Worm (Caenorhabditis elegans) whole organism, L1 larva: ENCODE results near the gene dsc-4.

Experiments used
- C04F5.9 ChIP-seq: sonication (generic microtip); optimal IDR thresholded peaks from 2 replicates; lab custom pipeline; 2016; ENCODE audit warnings: missing genetic modification characterization, missing compliant biosample characterization
- C16A3.4 ChIP-seq: fragments of 150-350 bp; optimal IDR thresholded peaks from 2 replicates; lab custom pipeline; 2014; ENCODE audit warnings: missing biosample characterization, missing genetic modification characterization
- C34B4.2 ChIP-seq: sonication (generic microtip); optimal IDR thresholded peaks from 2 replicates; lab custom pipeline; 2017; ENCODE audit warnings: mild to moderate bottlenecking, missing genetic modification characterization, missing compliant biosample characterization
- F16B12.6 ChIP-seq: fragments of 150-350 bp; optimal IDR thresholded peaks from 2 replicates; lab custom pipeline; 2014; ENCODE audit warnings: missing biosample characterization, missing genetic modification characterization
- Y116A8C.19 ChIP-seq: sonication (generic microtip); optimal IDR thresholded peaks from 2 replicates; lab custom pipeline; 2016; ENCODE audit warnings: missing compliant biosample characterization, missing genetic modification characterization, borderline replicate concordance
- aha-1 ChIP-seq: fragments of 150-350 bp; optimal IDR thresholded peaks from 2 replicates; lab custom pipeline; 2014; ENCODE audit warnings: missing biosample characterization, missing genetic modification characterization
- ama-1 ChIP-seq: fragments of 150-350 bp; optimal IDR thresholded peaks from 2 replicates; lab custom pipeline; 2014
- ceh-82 ChIP-seq, 3 experiments: fragments of 150-350 bp in 1 of 3; sonication (generic microtip) in 2 of 3; optimal IDR thresholded peaks; 2 replicates each; lab custom pipeline; 2014 to 2017; ENCODE audit warnings: missing biosample characterization in 3 of 3, missing genetic modification characterization in 3 of 3
- ces-1 ChIP-seq: fragments of 150-350 bp; optimal IDR thresholded peaks from 2 replicates; lab custom pipeline; 2014; ENCODE audit warnings: missing biosample characterization, missing genetic modification reagents, missing genetic modification characterization
- efl-1 ChIP-seq, 4 experiments: fragments of 150-350 bp; optimal IDR thresholded peaks in 3 of 4; peaks in 1 of 4; 1 replicate in 1 of 4; 2 replicates in 3 of 4; lab custom pipeline; 2014; ENCODE audit warnings: missing biosample characterization in 2 of 4, missing genetic modification characterization in 2 of 4, missing genetic modification reagents in 2 of 4
- efl-3 ChIP-seq: fragments of 200-800 bp; sonication (Bioruptor generic); optimal IDR thresholded peaks from 2 replicates; lab custom pipeline; 2018; ENCODE audit warnings: mild to moderate bottlenecking, missing genetic modification characterization, missing compliant biosample characterization
- egl-27 ChIP-seq, 2 experiments: fragments of 150-350 bp in 1 of 2; sonication (generic microtip); optimal IDR thresholded peaks; 3 replicates each; lab custom pipeline; 2017 to 2018; ENCODE audit warnings: missing biosample characterization in 2 of 2, missing genetic modification characterization in 2 of 2, missing genetic modification reagents in 2 of 2
- elt-2 ChIP-seq: sonication (generic microtip); optimal IDR thresholded peaks from 2 replicates; lab custom pipeline; 2016; ENCODE audit warnings: missing genetic modification characterization, mild to moderate bottlenecking, inconsistent platforms, missing compliant biosample characterization, missing genetic modification reagents
- elt-3 ChIP-seq, 6 experiments: fragments of 150-350 bp in 1 of 6; sonication (generic microtip); optimal IDR thresholded peaks; 2 replicates each; lab custom pipeline; 2017 to 2018; ENCODE audit warnings: missing biosample characterization in 6 of 6, missing genetic modification characterization in 6 of 6, inconsistent platforms in 1 of 6
- ets-5 ChIP-seq: fragments of 200-800 bp; sonication (Bioruptor generic); IDR thresholded peaks from 2 replicates; pipeline ENCODE4 v1.3.6; 2022; ENCODE audit warnings: missing genetic modification characterization, missing compliant biosample characterization
- fkh-8 ChIP-seq: sonication (generic microtip); optimal IDR thresholded peaks from 2 replicates; lab custom pipeline; 2016; ENCODE audit warnings: mild to moderate bottlenecking, missing genetic modification characterization, missing compliant biosample characterization
- hlh-4 ChIP-seq: sonication (generic microtip); optimal IDR thresholded peaks from 2 replicates; lab custom pipeline; 2016; ENCODE audit warnings: mild to moderate bottlenecking, missing genetic modification characterization, missing compliant biosample characterization
- hpl-2 ChIP-seq: fragments of 150-350 bp; optimal IDR thresholded peaks from 2 replicates; lab custom pipeline; 2014; ENCODE audit warnings: missing biosample characterization, missing genetic modification reagents, missing genetic modification characterization
- lin-13 ChIP-seq: fragments of 150-350 bp; optimal IDR thresholded peaks from 2 replicates; lab custom pipeline; 2014; ENCODE audit warnings: missing biosample characterization, missing genetic modification reagents, missing genetic modification characterization
- lin-35 ChIP-seq, 2 experiments: fragments of 150-350 bp; optimal IDR thresholded peaks; 2 replicates each; lab custom pipeline; 2014; ENCODE audit warnings: missing biosample characterization in 2 of 2, missing genetic modification characterization in 2 of 2, missing genetic modification reagents in 2 of 2
- lin-39 ChIP-seq: fragments of 150-350 bp; optimal IDR thresholded peaks from 2 replicates; lab custom pipeline; 2014; ENCODE audit warnings: missing biosample characterization, missing genetic modification reagents, missing genetic modification characterization
- lir-3 ChIP-seq: sonication (generic microtip); optimal IDR thresholded peaks from 2 replicates; lab custom pipeline; 2016; ENCODE audit warnings: mild to moderate bottlenecking, missing genetic modification characterization, moderate library complexity, missing compliant biosample characterization; ENCODE audit not compliant: poor library complexity
- lsy-2 ChIP-seq, 2 experiments: fragments of 150-350 bp; optimal IDR thresholded peaks; 2 replicates each; lab custom pipeline; 2014; ENCODE audit warnings: missing biosample characterization in 2 of 2, missing genetic modification characterization in 2 of 2
- mab-9 ChIP-seq: fragments of 200-800 bp; sonication (Bioruptor generic); IDR thresholded peaks from 2 replicates; pipeline ENCODE4 v1.3.6; 2022; ENCODE audit warnings: missing genetic modification reagents, missing genetic modification characterization, missing compliant biosample characterization
- mdl-1 ChIP-seq, 2 experiments: fragments of 150-350 bp; optimal IDR thresholded peaks; 2 replicates each; lab custom pipeline; 2014 to 2017; ENCODE audit warnings: missing biosample characterization in 2 of 2, missing genetic modification characterization in 2 of 2, inconsistent platforms in 1 of 2
- mef-2 ChIP-seq: fragments of 150-350 bp; optimal IDR thresholded peaks from 2 replicates; lab custom pipeline; 2014; ENCODE audit warnings: missing biosample characterization, missing genetic modification characterization
- nhr-19 ChIP-seq: fragments of 200-800 bp; sonication (Bioruptor generic); conservative IDR thresholded peaks from 2 replicates; pipeline ENCODE4 v1.3.6; 2022; ENCODE audit warnings: missing genetic modification characterization, missing compliant biosample characterization
- nhr-20 ChIP-seq: sonication (generic microtip); optimal IDR thresholded peaks from 2 replicates; lab custom pipeline; 2016; ENCODE audit warnings: mild to moderate bottlenecking, missing genetic modification characterization, missing compliant biosample characterization
- nhr-237 ChIP-seq: fragments of 150-350 bp; optimal IDR thresholded peaks from 2 replicates; lab custom pipeline; 2014; ENCODE audit warnings: missing biosample characterization, missing genetic modification characterization
- nhr-47 ChIP-seq: sonication (generic microtip); optimal IDR thresholded peaks from 2 replicates; lab custom pipeline; 2016; ENCODE audit warnings: mild to moderate bottlenecking, missing genetic modification characterization, moderate library complexity, missing compliant biosample characterization
- nhr-71 ChIP-seq: sonication (generic microtip); optimal IDR thresholded peaks from 2 replicates; lab custom pipeline; 2016; ENCODE audit warnings: mild to moderate bottlenecking, missing genetic modification characterization, moderate library complexity, missing compliant biosample characterization
- nhr-76 ChIP-seq: sonication (generic microtip); optimal IDR thresholded peaks from 2 replicates; lab custom pipeline; 2017; ENCODE audit warnings: missing biosample characterization, missing genetic modification characterization
- nhr-77 ChIP-seq: fragments of 150-350 bp; optimal IDR thresholded peaks from 2 replicates; lab custom pipeline; 2014; ENCODE audit warnings: missing biosample characterization, missing genetic modification characterization
- nhr-84 ChIP-seq: sonication (generic microtip); optimal IDR thresholded peaks from 2 replicates; lab custom pipeline; 2017; ENCODE audit warnings: missing biosample characterization, missing genetic modification characterization
- nhr-85 ChIP-seq: sonication (generic microtip); peaks from one replicate; lab custom pipeline; 2016; ENCODE audit warnings: missing genetic modification characterization, inconsistent platforms, missing compliant biosample characterization
- nhr-90 ChIP-seq: sonication (generic microtip); optimal IDR thresholded peaks from 2 replicates; lab custom pipeline; 2016; ENCODE audit warnings: mild to moderate bottlenecking, missing genetic modification characterization, missing compliant biosample characterization; ENCODE audit not compliant: poor library complexity
- pqm-1 ChIP-seq: sonication (generic microtip); optimal IDR thresholded peaks from 3 replicates; lab custom pipeline; 2017; ENCODE audit warnings: missing biosample characterization, missing genetic modification characterization
- rnt-1 ChIP-seq: sonication (generic microtip); optimal IDR thresholded peaks from 2 replicates; lab custom pipeline; 2016; ENCODE audit warnings: mild to moderate bottlenecking, missing genetic modification characterization, moderate library complexity, missing compliant biosample characterization
- skn-1 ChIP-seq: fragments of 150-350 bp; optimal IDR thresholded peaks from 2 replicates; lab custom pipeline; 2014; ENCODE audit warnings: missing biosample characterization, missing genetic modification characterization
- sox-4 ChIP-seq: sonication (generic microtip); optimal IDR thresholded peaks from 2 replicates; lab custom pipeline; 2016; ENCODE audit warnings: missing genetic modification characterization, missing compliant biosample characterization
- sptf-1 ChIP-seq: fragments of 150-350 bp; optimal IDR thresholded peaks from 2 replicates; lab custom pipeline; 2014; ENCODE audit warnings: missing biosample characterization, missing genetic modification characterization
- swsn-7 ChIP-seq: sonication (generic microtip); optimal IDR thresholded peaks from 2 replicates; lab custom pipeline; 2016; ENCODE audit warnings: missing genetic modification characterization, missing compliant biosample characterization
- tbx-2 ChIP-seq: sonication (generic microtip); optimal IDR thresholded peaks from 2 replicates; lab custom pipeline; 2016; ENCODE audit warnings: missing genetic modification characterization, missing compliant biosample characterization
- tlp-1 ChIP-seq: fragments of 150-350 bp; optimal IDR thresholded peaks from 2 replicates; lab custom pipeline; 2014; ENCODE audit warnings: missing biosample characterization, missing genetic modification characterization
- unc-130 ChIP-seq: fragments of 150-350 bp; optimal IDR thresholded peaks from 2 replicates; lab custom pipeline; 2017; ENCODE audit warnings: missing biosample characterization, missing genetic modification characterization, inconsistent platforms
- unc-30 ChIP-seq: sonication (generic microtip); optimal IDR thresholded peaks from 2 replicates; lab custom pipeline; 2017; ENCODE audit warnings: missing biosample characterization, missing genetic modification characterization
- unc-62 ChIP-seq: fragments of 150-350 bp; optimal IDR thresholded peaks from 2 replicates; lab custom pipeline; 2014; ENCODE audit warnings: missing biosample characterization, missing genetic modification reagents, missing genetic modification characterization
- vab-15 ChIP-seq: sonication (generic microtip); optimal IDR thresholded peaks from 2 replicates; lab custom pipeline; 2017; ENCODE audit warnings: missing genotype, mild to moderate bottlenecking, missing genetic modification characterization, missing compliant biosample characterization
- zag-1 ChIP-seq: fragments of 150-350 bp; optimal IDR thresholded peaks from 2 replicates; lab custom pipeline; 2014; ENCODE audit warnings: missing biosample characterization, missing genetic modification characterization
- ztf-4 ChIP-seq: fragments of 150-350 bp; optimal IDR thresholded peaks from 2 replicates; lab custom pipeline; 2014; ENCODE audit warnings: missing biosample characterization, missing genetic modification characterization

dsc-4 gene

DNA sequence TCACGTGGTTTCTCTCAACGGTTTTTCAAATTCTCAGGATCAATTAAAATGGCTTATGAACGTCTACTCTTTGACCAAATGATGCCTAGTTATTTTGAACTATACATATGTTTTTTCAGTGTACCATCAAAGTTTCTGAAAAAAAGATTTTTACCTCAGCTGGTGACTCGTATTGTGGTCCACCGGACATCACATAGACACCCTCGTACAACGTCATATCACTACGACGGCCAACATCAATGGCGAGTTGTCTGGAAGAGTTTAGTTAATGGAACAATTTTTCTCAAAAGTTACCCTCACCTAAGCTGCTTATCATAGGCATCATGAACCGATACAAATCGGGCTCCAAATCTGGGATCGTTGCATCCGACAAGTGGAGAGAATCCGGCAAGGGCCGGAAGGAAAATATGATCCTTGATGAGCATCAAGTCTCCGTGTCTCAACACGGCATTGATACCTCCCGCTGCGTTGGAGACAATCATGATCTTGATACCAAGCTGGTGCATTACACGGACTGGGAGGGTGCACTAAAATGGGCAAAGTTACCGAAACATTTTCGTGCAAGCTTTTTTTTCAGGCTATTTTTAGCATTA is 27.1 kb downstream of the dsc-4 start:
- TF ChIP-seq nhr-85 (tag; lab: Kevin White, UChicago), result peak; percentile 77
- peak; percentile 10 for TF ChIP-seq elt-2
- no peak for TF ChIP-seq efl-1 (optimal IDR thresholded peaks at IDR 0.05; lab: Kevin White, UChicago)
- peak in 1 of 2 experiments; percentile 79 for TF ChIP-seq efl-1 (GFP tag; optimal IDR thresholded peaks at IDR 0.05 in 1 of 2; lab: Kevin White, UChicago)
- TF ChIP-seq Y116A8C.19 (tag; lab: Kevin White, UChicago), result no peak
- TF ChIP-seq F16B12.6 (tag; lab: Kevin White, UChicago), result no peak

DNA sequence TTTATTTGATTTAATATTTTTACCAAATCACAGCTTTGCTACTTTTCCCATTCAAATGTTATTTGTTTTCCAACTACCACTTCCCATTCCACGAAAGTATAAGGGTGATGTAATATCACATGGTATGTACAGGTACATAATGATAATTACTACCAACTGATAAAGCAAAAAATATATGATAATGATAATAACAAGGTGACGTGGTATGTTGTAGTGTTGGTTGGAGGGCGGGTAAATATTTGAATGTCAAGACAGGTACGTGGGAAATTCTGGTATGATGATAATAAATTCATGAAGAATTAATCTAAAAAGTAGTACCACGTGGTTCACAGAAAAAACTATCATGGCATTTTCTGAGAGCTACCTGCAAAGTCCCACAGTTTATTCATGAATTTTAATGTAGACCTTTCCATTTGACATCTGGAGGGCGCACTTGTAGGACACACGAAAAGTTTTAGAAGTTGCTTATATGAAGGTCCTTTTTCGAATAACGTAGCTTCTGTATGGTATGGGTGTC is 28.4 kb downstream of the dsc-4 start:
- peak; percentile 28; the same call in 1 of the 2 replicates for TF ChIP-seq nhr-19
- TF ChIP-seq fkh-8 (tag; lab: Kevin White, UChicago), result no peak
- peak; percentile 96 for TF ChIP-seq pqm-1 (tag; lab: Kevin White, UChicago)
- TF ChIP-seq ztf-4, result no peak
- no peak for TF ChIP-seq C34B4.2 (tag; lab: Kevin White, UChicago)
- no peak for TF ChIP-seq C04F5.9 (tag; lab: Kevin White, UChicago)
- no peak for TF ChIP-seq lin-39 (tag; lab: Kevin White, UChicago)
- TF ChIP-seq vab-15, result no peak
- TF ChIP-seq C16A3.4 (tag; lab: Kevin White, UChicago), result no peak
- no peak for TF ChIP-seq sox-4 (tag; lab: Kevin White, UChicago)
- TF ChIP-seq nhr-90 (tag; lab: Kevin White, UChicago), result peak; percentile 78
- TF ChIP-seq elt-2, result peak; percentile 96
- no peak for TF ChIP-seq elt-3 (tag; optimal IDR thresholded peaks at IDR 0.05; lab: Kevin White, UChicago)
- TF ChIP-seq efl-3 (GFP tag; lab: Kevin White, UChicago), result no peak
- no peak for TF ChIP-seq nhr-237 (tag; lab: Kevin White, UChicago)
- TF ChIP-seq mef-2 (tag; lab: Kevin White, UChicago), result no peak
- TF ChIP-seq swsn-7 (tag; lab: Kevin White, UChicago), result no peak
- TF ChIP-seq aha-1 (tag; lab: Kevin White, UChicago), result no peak
- TF ChIP-seq nhr-20 (tag; lab: Kevin White, UChicago), result peak; percentile 49
- TF ChIP-seq tlp-1, result no peak
- peak; percentile 50 for TF ChIP-seq nhr-71 (tag; lab: Kevin White, UChicago)
- no peak for TF ChIP-seq zag-1 (tag; lab: Kevin White, UChicago)
- TF ChIP-seq hpl-2 (GFP tag; lab: Kevin White, UChicago), result peak; percentile 25
- TF ChIP-seq skn-1 (tag; lab: Kevin White, UChicago), result no peak
- TF ChIP-seq lir-3, result peak; percentile 23
- no peak for TF ChIP-seq ces-1 (GFP tag; lab: Kevin White, UChicago)
- peak; percentile 9 for TF ChIP-seq tbx-2
- peak; percentile 20 for TF ChIP-seq ama-1 (lab: Kevin White, UChicago)
- no peak for TF ChIP-seq unc-130 (tag; lab: Kevin White, UChicago)
- peak in 1 of 2 experiments; percentile 26 for TF ChIP-seq lin-35 (GFP tag; optimal IDR thresholded peaks at IDR 0.05; lab: Kevin White, UChicago)
- TF ChIP-seq nhr-76 (tag; lab: Kevin White, UChicago), result no peak
- TF ChIP-seq ceh-82 (tag; optimal IDR thresholded peaks at IDR 0.05; lab: Kevin White, UChicago), result no peak
- no peak for TF ChIP-seq hlh-4 (tag; lab: Kevin White, UChicago)
- TF ChIP-seq nhr-84 (tag; lab: Kevin White, UChicago), result no peak
- no peak for TF ChIP-seq unc-30 (tag; lab: Kevin White, UChicago)
- TF ChIP-seq ets-5, result no peak
- TF ChIP-seq lin-13 (GFP tag; lab: Kevin White, UChicago), result no peak
- TF ChIP-seq mdl-1 (tag; optimal IDR thresholded peaks at IDR 0.05; lab: Kevin White, UChicago), result no peak
- no peak for TF ChIP-seq sptf-1 (tag; lab: Kevin White, UChicago)
- peak; percentile 39 for TF ChIP-seq nhr-85 (tag; lab: Kevin White, UChicago)
- no peak for TF ChIP-seq unc-62 (GFP tag; lab: Kevin White, UChicago)
- no peak for TF ChIP-seq rnt-1
- TF ChIP-seq nhr-77 (tag; lab: Kevin White, UChicago), result no peak
- TF ChIP-seq mab-9 (GFP tag; lab: Robert Waterston, UW), result no peak
- TF ChIP-seq egl-27 (tag; optimal IDR thresholded peaks at IDR 0.05; lab: Kevin White, UChicago), result no peak
- TF ChIP-seq lsy-2 (tag; optimal IDR thresholded peaks at IDR 0.05; lab: Kevin White, UChicago), result no peak
- peak; percentile 22 for TF ChIP-seq nhr-47
